Fruit fly (Drosophila melanogaster) whole organism, adult: ENCODE measurements around the gene CG45413.
A peak's percentile ranks its signal among the peaks of the same experiment; 100 is the strongest.

ENCODE experiments used
- CG11617 ChIP-seq: fragments of 200-800 bp; sonication (Bioruptor generic); optimal IDR thresholded peaks from 2 replicates; lab custom pipeline; 2017; ENCODE audit warnings: mild to moderate bottlenecking, missing biosample characterization, missing genetic modification reagents, missing genetic modification characterization
- CG12768 ChIP-seq: fragments of 200-800 bp; sonication (Bioruptor generic); optimal IDR thresholded peaks from 2 replicates; lab custom pipeline; 2017; ENCODE audit warnings: missing biosample characterization, missing genetic modification characterization, mild to moderate bottlenecking, moderate library complexity, missing genetic modification reagents
- CG14711 ChIP-seq: fragments of 200-800 bp; sonication (Bioruptor generic); optimal IDR thresholded peaks from 2 replicates; lab custom pipeline; 2018; ENCODE audit warnings: missing biosample characterization, mild to moderate bottlenecking, missing genetic modification characterization, moderate library complexity
- CG1620 ChIP-seq: fragments of 200-800 bp; sonication (Bioruptor generic); optimal IDR thresholded peaks from 2 replicates; lab custom pipeline; 2016; ENCODE audit warnings: missing biosample characterization, missing genetic modification characterization
- CG33017 ChIP-seq: fragments of 200-800 bp; sonication (Bioruptor generic); optimal IDR thresholded peaks from 2 replicates; lab custom pipeline; 2018; ENCODE audit warnings: missing biosample characterization, mild to moderate bottlenecking, missing genetic modification characterization, moderate library complexity
- CG5204 ChIP-seq: fragments of 200-800 bp; sonication (Bioruptor generic); optimal IDR thresholded peaks from 2 replicates; lab custom pipeline; 2016; ENCODE audit warnings: missing biosample characterization, missing genetic modification characterization
- CG7045 ChIP-seq: fragments of 200-800 bp; sonication (Bioruptor generic); optimal IDR thresholded peaks from 2 replicates; lab custom pipeline; 2017; ENCODE audit warnings: missing biosample characterization, mild to moderate bottlenecking, missing genetic modification characterization
- CG7101 ChIP-seq: fragments of 200-800 bp; sonication (Bioruptor generic); optimal IDR thresholded peaks from 2 replicates; lab custom pipeline; 2018; ENCODE audit warnings: missing biosample characterization, mild to moderate bottlenecking, missing genetic modification characterization, moderate library complexity
- Clk ChIP-seq: fragments of 200-800 bp; sonication (Bioruptor generic); optimal IDR thresholded peaks from 2 replicates; lab custom pipeline; 2017; ENCODE audit warnings: missing biosample characterization, missing genetic modification characterization
- Crg-1 ChIP-seq: fragments of 200-800 bp; sonication (Bioruptor generic); optimal IDR thresholded peaks from 2 replicates; lab custom pipeline; 2016; ENCODE audit warnings: missing biosample characterization, missing genetic modification characterization
- Hr96 ChIP-seq: fragments of 200-800 bp; sonication (Bioruptor generic); optimal IDR thresholded peaks from 2 replicates; lab custom pipeline; 2016; ENCODE audit warnings: missing biosample characterization, missing genetic modification characterization
- Mnt ChIP-seq: fragments of 200-800 bp; sonication (Bioruptor generic); optimal IDR thresholded peaks from 2 replicates; lab custom pipeline; 2016; ENCODE audit warnings: missing biosample characterization, mild to moderate bottlenecking, missing genetic modification characterization
- bab1 ChIP-seq: fragments of 200-800 bp; sonication (Bioruptor generic); optimal IDR thresholded peaks from 3 replicates; lab custom pipeline; 2019; ENCODE audit warnings: missing biosample characterization, mild to moderate bottlenecking, missing genetic modification characterization, moderate library complexity
- cic ChIP-seq: fragments of 200-800 bp; sonication (Bioruptor generic); optimal IDR thresholded peaks from 2 replicates; lab custom pipeline; 2017; ENCODE audit warnings: missing biosample characterization, mild to moderate bottlenecking, missing genetic modification characterization, moderate library complexity
- cnc ChIP-seq, 2 experiments: fragments of >200 bp; optimal IDR thresholded peaks; 2 replicates each; lab custom pipeline; 2017
- kay ChIP-seq: fragments of 200-800 bp; sonication (Bioruptor generic); peaks from one replicate; lab custom pipeline; 2016; ENCODE audit warnings: missing biosample characterization, missing genetic modification characterization, borderline replicate concordance
- ovo ChIP-seq: fragments of 200-800 bp; sonication (Bioruptor generic); optimal IDR thresholded peaks from 2 replicates; lab custom pipeline; 2016; ENCODE audit warnings: missing biosample characterization, missing genetic modification characterization
- pad ChIP-seq: fragments of 200-800 bp; sonication (Bioruptor generic); optimal IDR thresholded peaks from 3 replicates; lab custom pipeline; 2017; ENCODE audit warnings: missing biosample characterization, missing genetic modification characterization, mild to moderate bottlenecking, moderate library complexity, missing genetic modification reagents
- tj ChIP-seq: fragments of 200-800 bp; sonication (Bioruptor generic); optimal IDR thresholded peaks from 3 replicates; lab custom pipeline; 2017; ENCODE audit warnings: missing biosample characterization, mild to moderate bottlenecking, missing genetic modification characterization, moderate library complexity
- toe ChIP-seq: fragments of 200-800 bp; sonication (Bioruptor generic); optimal IDR thresholded peaks from 2 replicates; lab custom pipeline; 2016; ENCODE audit warnings: missing biosample characterization, missing genetic modification characterization

Gene CG45413

dm6 chr3L:6914776-6915175 is 17.0 kb downstream of the CG45413 start, which contains the start of gene Prat2:
Gene Prat2, minus strand, starts transcription at chr3L:6914876.
- TF ChIP-seq toe = no peak
- TF ChIP-seq CG11617 (GFP tag; lab: Kevin White, UChicago) = no peak
- TF ChIP-seq ovo (GFP tag; lab: Kevin White, UChicago) = no peak
- TF ChIP-seq cnc (optimal IDR thresholded peaks at IDR 0.05; lab: Kevin White, UChicago) = no peak
- no peak for TF ChIP-seq Crg-1 (GFP tag; lab: Kevin White, UChicago)
- TF ChIP-seq CG12768 = no peak
- TF ChIP-seq tj (GFP tag; lab: Kevin White, UChicago) = no peak
- TF ChIP-seq bab1 (GFP tag; lab: Kevin White, UChicago) = no peak
- TF ChIP-seq Mnt (GFP tag; lab: Kevin White, UChicago) = no peak

- TF ChIP-seq CG11617 (GFP tag; lab: Kevin White, UChicago) = no peak
- TF ChIP-seq CG7045 (GFP tag; lab: Kevin White, UChicago) = no peak
These were observed 17.9 kb downstream of the CG45413 start for dm6 chr3L:6913823-6914222.

DNA sequence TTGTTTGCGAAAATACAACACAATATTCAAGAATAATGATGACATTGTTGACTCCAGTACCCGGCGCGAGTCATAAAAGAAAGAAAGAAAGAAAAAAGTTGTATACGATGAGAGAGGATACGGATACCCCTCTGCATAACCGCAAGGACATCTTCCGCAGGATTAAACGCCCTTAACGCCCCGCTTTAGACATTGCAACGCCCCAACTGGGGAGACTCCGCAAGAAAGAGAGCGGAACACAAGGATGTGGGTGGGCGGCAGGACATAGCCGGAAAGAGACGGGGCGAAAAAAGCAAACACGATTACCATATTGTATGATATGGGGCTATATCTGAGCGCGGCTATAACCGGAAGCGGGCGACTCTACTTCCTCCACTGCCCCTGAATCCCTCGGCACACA is 20.5 kb downstream of the CG45413 start:
- TF ChIP-seq tj (GFP tag; lab: Kevin White, UChicago) = no peak
- no peak for TF ChIP-seq CG33017 (tag; lab: Kevin White, UChicago)
- no peak for TF ChIP-seq Crg-1 (GFP tag; lab: Kevin White, UChicago)
- TF ChIP-seq kay (GFP tag; lab: Kevin White, UChicago) = no peak

- TF ChIP-seq CG33017 (tag; lab: Kevin White, UChicago) (no peak), CG11617 (GFP tag; lab: Kevin White, UChicago) (no peak), Crg-1 (GFP tag; lab: Kevin White, UChicago) (no peak), Mnt (GFP tag; lab: Kevin White, UChicago) (no peak), CG7045 (GFP tag; lab: Kevin White, UChicago) (no peak), bab1 (GFP tag; lab: Kevin White, UChicago) (no peak), Hr96 (GFP tag; lab: Kevin White, UChicago) (no peak), toe (no peak), CG5204 (GFP tag; lab: Kevin White, UChicago) (no peak), Clk (GFP tag; lab: Kevin White, UChicago) (no peak), cnc (optimal IDR thresholded peaks at IDR 0.05; lab: Kevin White, UChicago) (no peak), cic (GFP tag; lab: Kevin White, UChicago) (no peak), tj (GFP tag; lab: Kevin White, UChicago) (no peak), CG12768 (no peak), ovo (GFP tag; lab: Kevin White, UChicago) (no peak), pad (GFP tag; lab: Kevin White, UChicago) (no peak), CG14711 (no peak), kay (GFP tag; lab: Kevin White, UChicago) (no peak)
These were observed 25.0 kb downstream of the CG45413 start for dm6 chr3L:6906758-6907157.

DNA sequence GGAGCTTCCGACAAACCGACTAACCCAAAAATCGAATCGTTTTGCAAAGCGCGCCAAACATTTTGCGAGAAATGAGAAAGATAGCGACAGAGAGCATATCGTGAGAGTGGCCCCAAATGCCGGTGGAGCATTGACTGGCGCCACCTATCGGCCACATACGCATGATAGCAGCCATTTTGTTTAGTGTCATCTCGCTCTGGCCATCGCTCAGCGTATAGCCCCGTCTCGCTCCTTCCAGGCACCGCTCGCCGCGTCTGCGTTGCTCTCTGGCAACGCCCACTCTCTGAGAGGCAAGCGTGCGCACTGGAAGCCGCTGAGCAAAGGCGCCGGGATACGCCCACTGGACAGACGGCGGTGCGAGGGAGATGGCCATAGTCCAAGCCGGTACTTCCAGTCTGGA is 27.8 kb downstream of the CG45413 start:
- TF ChIP-seq Hr96 (GFP tag; lab: Kevin White, UChicago) (peak; percentile 7), CG33017 (tag; lab: Kevin White, UChicago) (peak; percentile 0), ovo (GFP tag; lab: Kevin White, UChicago) (no peak), pad (GFP tag; lab: Kevin White, UChicago) (peak; percentile 44), CG11617 (GFP tag; lab: Kevin White, UChicago) (no peak), tj (GFP tag; lab: Kevin White, UChicago) (no peak), kay (GFP tag; lab: Kevin White, UChicago) (no peak), cic (GFP tag; lab: Kevin White, UChicago) (no peak), cnc (optimal IDR thresholded peaks at IDR 0.05; lab: Kevin White, UChicago) (no peak)

DNA sequence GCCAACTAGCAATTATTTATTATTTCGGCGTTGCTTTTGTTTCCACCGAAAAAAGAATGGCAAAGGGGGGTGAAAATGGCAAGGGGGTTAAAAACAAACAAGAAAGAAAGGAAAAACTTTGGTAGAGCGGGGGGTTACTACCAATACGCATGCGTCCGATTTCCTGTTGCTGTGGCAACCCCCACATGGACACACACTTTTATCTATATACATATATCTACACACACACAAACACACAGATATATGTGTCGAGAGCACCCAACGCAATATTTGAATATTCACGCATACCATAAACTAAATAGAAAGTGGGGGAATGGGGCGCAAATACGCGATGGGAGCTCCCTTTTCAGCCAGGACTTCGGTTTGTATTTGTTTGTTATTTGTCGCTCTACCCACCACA is 32.5 kb downstream of the CG45413 start:
- TF ChIP-seq CG1620 (GFP tag; lab: Kevin White, UChicago) (no peak), CG12768 (no peak), CG11617 (GFP tag; lab: Kevin White, UChicago) (no peak), CG5204 (GFP tag; lab: Kevin White, UChicago) (no peak), cic (GFP tag; lab: Kevin White, UChicago) (no peak), Crg-1 (GFP tag; lab: Kevin White, UChicago) (no peak), ovo (GFP tag; lab: Kevin White, UChicago) (no peak), CG33017 (tag; lab: Kevin White, UChicago) (no peak), toe (no peak), tj (GFP tag; lab: Kevin White, UChicago) (no peak), kay (GFP tag; lab: Kevin White, UChicago) (no peak), CG7045 (GFP tag; lab: Kevin White, UChicago) (no peak), cnc (optimal IDR thresholded peaks at IDR 0.05; lab: Kevin White, UChicago) (no peak), Mnt (GFP tag; lab: Kevin White, UChicago) (no peak), Clk (GFP tag; lab: Kevin White, UChicago) (no peak), pad (GFP tag; lab: Kevin White, UChicago) (no peak)

dm6 chr3L:6885666-6886335 is 45.9 kb downstream of the CG45413 start:
- TF ChIP-seq pad (GFP tag; lab: Kevin White, UChicago) = no peak
- no peak for TF ChIP-seq tj (GFP tag; lab: Kevin White, UChicago)
- TF ChIP-seq toe = no peak
- TF ChIP-seq CG1620 (GFP tag; lab: Kevin White, UChicago) = no peak
- TF ChIP-seq bab1 (GFP tag; lab: Kevin White, UChicago) = no peak
- no peak for TF ChIP-seq CG7101
- no peak for TF ChIP-seq Mnt (GFP tag; lab: Kevin White, UChicago)
- TF ChIP-seq cnc (optimal IDR thresholded peaks at IDR 0.05; lab: Kevin White, UChicago) = no peak
- TF ChIP-seq Clk (GFP tag; lab: Kevin White, UChicago) = no peak
- no peak for TF ChIP-seq Hr96 (GFP tag; lab: Kevin White, UChicago)
